Worm (Caenorhabditis elegans) whole organism, late embryonic: Measurements from ENCODE around the gene K07F5.14.
"Not testable (repeated sequence)": the region's sequence is repeated elsewhere in the genome, so short reads cannot be mapped to it uniquely, and the experiment has no call there.

Experiments used
- C38D4.7 ChIP-seq: fragments of 200-800 bp; sonication (Bioruptor generic); optimal IDR thresholded peaks from 2 replicates; lab custom pipeline; 2018; ENCODE audit warnings: mild to moderate bottlenecking, missing genetic modification characterization, moderate library complexity, missing compliant biosample characterization
- K02D7.2 ChIP-seq: sonication (generic microtip); optimal IDR thresholded peaks from 2 replicates; lab custom pipeline; 2017; ENCODE audit warnings: mild to moderate bottlenecking, missing genetic modification characterization, missing compliant biosample characterization
- ceh-14 ChIP-seq: sonication (generic microtip); optimal IDR thresholded peaks from 2 replicates; lab custom pipeline; 2016; ENCODE audit warnings: missing genotype, missing genetic modification characterization, missing compliant biosample characterization
- ceh-18 ChIP-seq: sonication (generic microtip); optimal IDR thresholded peaks from 2 replicates; lab custom pipeline; 2016; ENCODE audit warnings: missing genetic modification characterization, missing compliant biosample characterization
- ceh-24 ChIP-seq: sonication (generic microtip); optimal IDR thresholded peaks from 2 replicates; lab custom pipeline; 2016; ENCODE audit warnings: mild to moderate bottlenecking, missing genetic modification characterization, missing compliant biosample characterization
- ceh-6 ChIP-seq: fragments of 200-800 bp; sonication (Bioruptor generic); optimal IDR thresholded peaks from 2 replicates; lab custom pipeline; 2018; ENCODE audit warnings: mild to moderate bottlenecking, missing genetic modification characterization, missing compliant biosample characterization
- dmd-4 ChIP-seq: sonication (generic microtip); optimal IDR thresholded peaks from 2 replicates; lab custom pipeline; 2016; ENCODE audit warnings: borderline replicate concordance, missing genetic modification characterization, missing compliant biosample characterization
- elt-2 ChIP-seq: sonication (generic microtip); optimal IDR thresholded peaks from 2 replicates; lab custom pipeline; 2016; ENCODE audit warnings: missing genetic modification reagents, missing genetic modification characterization, missing compliant biosample characterization
- elt-4 ChIP-seq: sonication (generic microtip); optimal IDR thresholded peaks from 2 replicates; lab custom pipeline; 2016; ENCODE audit warnings: missing genetic modification characterization, missing compliant biosample characterization
- ets-4 ChIP-seq: sonication (generic microtip); optimal IDR thresholded peaks from 2 replicates; lab custom pipeline; 2016; ENCODE audit warnings: missing genetic modification characterization, missing compliant biosample characterization
- eyg-1 ChIP-seq: sonication (generic microtip); optimal IDR thresholded peaks from 2 replicates; lab custom pipeline; 2016; ENCODE audit warnings: missing genotype, missing genetic modification characterization, missing compliant biosample characterization
- fkh-10 ChIP-seq: fragments of 150-350 bp; optimal IDR thresholded peaks from 2 replicates; lab custom pipeline; 2014; ENCODE audit warnings: missing biosample characterization, missing genetic modification reagents, missing genetic modification characterization
- gmeb-2 ChIP-seq: sonication (generic microtip); optimal IDR thresholded peaks from 2 replicates; lab custom pipeline; 2016; ENCODE audit warnings: missing genetic modification characterization, inconsistent platforms, missing compliant biosample characterization
- hlh-13 ChIP-seq: fragments of 200-800 bp; sonication (Bioruptor generic); optimal IDR thresholded peaks from 2 replicates; lab custom pipeline; 2018; ENCODE audit warnings: mild to moderate bottlenecking, missing genetic modification characterization, missing compliant biosample characterization
- hlh-30 ChIP-seq: sonication (generic microtip); optimal IDR thresholded peaks from 2 replicates; lab custom pipeline; 2017; ENCODE audit warnings: antibody characterized with exemption, missing genetic modification characterization, missing compliant biosample characterization; ENCODE audit not compliant: insufficient read depth
- hlh-6 ChIP-seq: sonication (generic microtip); optimal IDR thresholded peaks from 2 replicates; lab custom pipeline; 2016; ENCODE audit warnings: missing genotype, missing genetic modification characterization, missing compliant biosample characterization
- lim-6 ChIP-seq: sonication (generic microtip); optimal IDR thresholded peaks from 2 replicates; lab custom pipeline; 2016; ENCODE audit warnings: missing genetic modification characterization, missing compliant biosample characterization
- madf-2 ChIP-seq: sonication (generic microtip); optimal IDR thresholded peaks from 2 replicates; lab custom pipeline; 2017; ENCODE audit warnings: missing genetic modification characterization, missing compliant biosample characterization
- nfya-1 ChIP-seq: sonication (generic microtip); optimal IDR thresholded peaks from 2 replicates; lab custom pipeline; 2017; ENCODE audit warnings: missing genetic modification characterization, mild to moderate bottlenecking, missing compliant biosample characterization, antibody characterized with exemption, moderate library complexity
- nhr-232 ChIP-seq: sonication (generic microtip); optimal IDR thresholded peaks from 2 replicates; lab custom pipeline; 2016; ENCODE audit warnings: missing genetic modification characterization, missing compliant biosample characterization
- npax-4 ChIP-seq: sonication (generic microtip); optimal IDR thresholded peaks from 2 replicates; lab custom pipeline; 2016; ENCODE audit warnings: missing genetic modification characterization, missing compliant biosample characterization
- pag-3 ChIP-seq: sonication (generic microtip); optimal IDR thresholded peaks from 2 replicates; lab custom pipeline; 2016; ENCODE audit warnings: missing compliant biosample characterization, missing genetic modification characterization, borderline replicate concordance
- pax-1 ChIP-seq: fragments of 150-350 bp; optimal IDR thresholded peaks from 2 replicates; lab custom pipeline; 2014; ENCODE audit warnings: missing biosample characterization, missing genetic modification characterization
- pqm-1 ChIP-seq: sonication (generic microtip); optimal IDR thresholded peaks from 2 replicates; lab custom pipeline; 2016; ENCODE audit warnings: missing genetic modification characterization, missing compliant biosample characterization
- pros-1 ChIP-seq: fragments of 150-350 bp; optimal IDR thresholded peaks from 2 replicates; lab custom pipeline; 2014; ENCODE audit warnings: missing biosample characterization, missing genetic modification reagents, missing genetic modification characterization
- rnt-1 ChIP-seq: sonication (generic microtip); optimal IDR thresholded peaks from 2 replicates; lab custom pipeline; 2016; ENCODE audit warnings: missing genetic modification characterization, missing compliant biosample characterization
- sox-4 ChIP-seq: sonication (generic microtip); optimal IDR thresholded peaks from 2 replicates; lab custom pipeline; 2017; ENCODE audit warnings: mild to moderate bottlenecking, missing genetic modification characterization, inconsistent platforms, missing compliant biosample characterization
- tbx-7 ChIP-seq: sonication (generic microtip); optimal IDR thresholded peaks from 2 replicates; lab custom pipeline; 2016; ENCODE audit warnings: missing genotype, missing genetic modification characterization, missing compliant biosample characterization
- unc-55 ChIP-seq: sonication (generic microtip); optimal IDR thresholded peaks from 2 replicates; lab custom pipeline; 2017; ENCODE audit warnings: missing biosample characterization, missing genetic modification reagents, missing genetic modification characterization
- ztf-16 ChIP-seq: sonication (generic microtip); optimal IDR thresholded peaks from 2 replicates; lab custom pipeline; 2017; ENCODE audit warnings: missing genetic modification characterization, missing compliant biosample characterization

K07F5.14 gene

DNA sequence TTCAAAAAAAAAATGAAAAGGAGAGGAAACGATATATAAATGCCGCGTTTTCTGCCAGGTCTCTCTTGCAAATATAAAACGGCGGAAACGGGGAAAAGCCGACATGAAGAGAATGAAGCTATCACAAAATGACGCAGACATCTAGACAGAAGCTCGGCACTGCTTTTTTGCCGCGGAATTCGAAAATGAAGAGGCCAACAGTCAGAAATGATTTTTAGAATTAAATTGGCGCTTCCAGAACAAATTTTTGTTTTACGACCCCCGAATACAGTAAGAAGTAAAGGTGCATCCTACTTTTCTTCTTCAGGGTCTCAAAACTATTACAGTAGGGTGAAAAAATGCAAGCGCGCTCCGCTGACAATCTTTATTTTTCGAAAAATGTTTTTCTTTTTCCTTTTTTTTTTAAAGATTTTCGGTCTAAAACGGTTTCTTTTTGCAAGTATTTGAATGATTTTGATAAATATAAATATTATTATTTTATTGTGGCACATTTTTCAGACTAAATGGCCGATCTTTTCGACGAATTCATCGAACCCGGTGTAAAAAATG lies 36.8 kb upstream of the K07F5.14 start, which contains the start of gene mtr-4:
Gene mtr-4, plus strand, starts transcription at position 499 of the 549 bp plus-strand sequence.
- TF ChIP-seq dmd-4 (tag; lab: Kevin White, UChicago) (no peak), npax-4 (tag; lab: Kevin White, UChicago) (no peak), ztf-16 (tag; lab: Kevin White, UChicago) (no peak), ceh-18 (tag; lab: Kevin White, UChicago) (no peak), madf-2 (no peak)

- TF ChIP-seq gmeb-2 (tag; lab: Kevin White, UChicago) (no peak), hlh-13 (GFP tag; lab: Kevin White, UChicago) (no peak), elt-2 (tag; lab: Kevin White, UChicago) (no peak), eyg-1 (tag; lab: Kevin White, UChicago) (no peak), hlh-30 (tag; lab: Kevin White, UChicago) (no peak), tbx-7 (no peak), elt-4 (tag; lab: Kevin White, UChicago) (no peak)
Observed at ce11 chrIV:9832586-9832985, 29.4 kb upstream of the K07F5.14 start, which contains the start of gene kin-21. kin-21 (plus strand) TSS chrIV:9832886.

DNA sequence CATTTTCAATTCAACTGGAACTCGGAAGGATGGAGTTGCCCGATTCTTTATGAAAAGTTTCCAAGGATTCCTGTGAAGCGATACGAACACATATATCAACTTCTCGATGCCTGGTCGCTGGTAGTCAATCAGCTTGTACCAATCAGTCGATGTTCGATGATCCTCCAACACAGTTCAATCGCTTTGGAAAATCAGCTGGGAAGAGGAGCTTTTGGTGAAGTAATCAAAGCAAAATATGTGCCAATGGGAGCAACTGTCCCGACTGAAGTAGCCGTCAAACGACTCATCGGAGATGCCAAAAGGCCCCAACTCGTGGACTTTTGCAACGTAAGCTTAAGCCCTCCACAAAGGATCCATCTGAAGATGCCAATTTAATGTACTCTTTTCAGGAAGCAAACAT lies 28.7 kb upstream of the K07F5.14 start:
- TF ChIP-seq hlh-6 (no peak), ceh-6 (no peak), sox-4 (tag; lab: Kevin White, UChicago) (no peak), pros-1 (tag; lab: Kevin White, UChicago) (no peak), C38D4.7 (no peak), nfya-1 (no peak), K02D7.2 (tag; lab: Kevin White, UChicago) (no peak), pag-3 (no peak)

DNA sequence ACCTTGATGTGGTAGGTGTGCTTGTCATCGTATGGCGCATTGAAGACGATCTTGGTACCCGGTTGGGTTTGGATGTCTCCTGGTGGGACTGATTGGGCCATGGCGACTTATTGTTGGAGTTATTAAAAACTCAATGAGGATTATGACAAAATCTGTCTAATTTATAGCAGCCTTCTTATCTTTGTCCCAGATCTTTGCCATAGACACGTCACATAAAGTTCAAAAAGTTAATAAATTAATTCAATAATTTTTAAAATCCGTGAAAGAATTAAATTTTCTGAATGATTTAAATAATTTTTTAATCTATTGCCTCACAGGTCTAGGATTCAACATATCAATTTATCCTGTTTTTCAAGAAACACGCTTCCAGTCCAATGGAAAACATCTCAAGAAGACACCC lies 25.7 kb upstream of the K07F5.14 start, which contains the start of gene msp-81:
Gene msp-81, minus strand, starts transcription at position 101 of the 400 bp plus-strand sequence.
- TF ChIP-seq rnt-1, result no peak
- no peak for TF ChIP-seq tbx-7
- no peak for TF ChIP-seq sox-4 (tag; lab: Kevin White, UChicago)
- TF ChIP-seq nhr-232 (tag; lab: Kevin White, UChicago), result no peak
- no peak for TF ChIP-seq ceh-6
- TF ChIP-seq, all 69 proteins: peak for 0

DNA sequence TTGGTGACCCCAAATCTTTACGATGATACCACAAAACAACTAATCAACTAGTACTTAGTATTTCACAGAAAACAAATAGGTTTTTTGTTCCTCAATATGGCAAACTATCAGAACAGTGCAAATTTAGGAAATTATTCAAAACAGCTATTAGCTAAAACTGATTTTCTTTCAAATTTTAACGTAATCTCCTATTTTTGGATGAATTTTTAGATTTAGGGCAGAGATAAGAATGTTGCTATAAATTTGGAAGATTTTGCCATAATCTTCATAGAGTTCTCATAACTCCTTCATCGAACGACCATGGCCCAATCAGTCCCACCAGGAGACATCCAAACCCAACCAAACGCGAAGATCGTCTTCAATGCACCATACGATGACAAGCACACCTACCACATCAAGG lies 24.7 kb upstream of the K07F5.14 start, which contains the start of gene msp-10:
Gene msp-10, plus strand, starts transcription at position 301 of the 400 bp plus-strand sequence.
- TF ChIP-seq K02D7.2, nhr-232, lim-6 (tag; lab: Kevin White, UChicago): not testable (repeated sequence)

- no peak for TF ChIP-seq ceh-14 (tag; lab: Kevin White, UChicago)
- no peak for TF ChIP-seq pqm-1
- no peak for TF ChIP-seq fkh-10 (GFP tag; lab: Kevin White, UChicago)
- TF ChIP-seq, all 69 proteins: peak for 0
Observed at ce11 chrIV:9840984-9841590, 20.9 kb upstream of the K07F5.14 start, which contains the start of the genes kin-24 and msp-56. kin-24 (minus strand) TSS chrIV:9841084. msp-56 (plus strand) TSS chrIV:9841540.

DNA sequence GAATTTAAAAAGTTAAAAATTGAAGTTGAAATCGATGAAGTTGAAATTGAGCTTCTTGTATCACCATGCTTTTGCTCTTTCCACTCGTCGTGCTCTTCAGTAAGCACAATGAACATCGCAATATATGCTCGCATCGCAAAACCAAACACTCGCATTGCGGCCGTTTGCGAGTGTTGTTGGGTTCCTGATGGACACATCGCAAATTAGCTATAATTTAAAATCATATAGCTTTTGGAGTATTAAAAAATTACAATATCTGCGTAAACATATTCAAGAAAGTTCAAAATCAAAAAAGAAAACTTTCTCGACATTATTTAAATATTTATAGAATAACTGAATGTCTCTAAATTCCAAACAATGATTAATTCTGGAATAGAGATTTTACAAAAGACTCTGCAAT lies 19.9 kb upstream of the K07F5.14 start, which contains the start of gene K07F5.17:
Gene K07F5.17, plus strand, starts transcription at position 301 of the 400 bp plus-strand sequence.
- no peak for TF ChIP-seq K02D7.2 (tag; lab: Kevin White, UChicago)
- no peak for TF ChIP-seq ets-4 (tag; lab: Kevin White, UChicago)
- TF ChIP-seq ceh-24 (tag; lab: Kevin White, UChicago), result no peak
- TF ChIP-seq pax-1 (tag; lab: Kevin White, UChicago), result no peak
- no peak for TF ChIP-seq unc-55 (GFP tag; lab: Kevin White, UChicago)
